Comparison of ENCODE assay signal across 1 fruit fly cellular context in genomic region chr2L:9438227-9438626, dm6.
TF ChIP-seq lines count a peak whose summit lies in the region.

No protein-coding gene starts in this region.

TF ChIP-seq in whole organism, embryonic, 481 proteins besides CTCF, POLR2A, EP300 and RAD21 (continued from another document and continues in another):
- no peak for TF ChIP-seq ems (GFP tag; optimal IDR thresholded peaks at IDR 0.05; lab: Kevin White, UChicago)
- TF ChIP-seq CG10431 (GFP tag; optimal IDR thresholded peaks at IDR 0.05; lab: Kevin White, UChicago), result no peak
- TF ChIP-seq E2f2 (GFP tag; IDR thresholded peaks at IDR 0.05; lab: Robert Waterston, UW), result no peak
- no peak for TF ChIP-seq klu (GFP tag; IDR thresholded peaks at IDR 0.05; lab: Robert Waterston, UW)
- TF ChIP-seq YL-1 (GFP tag; optimal IDR thresholded peaks at IDR 0.05; lab: Kevin White, UChicago), result no peak
- TF ChIP-seq MTF-1 (GFP tag; optimal IDR thresholded peaks at IDR 0.05; lab: Kevin White, UChicago; ENCODE audit: borderline replicate concordance), result no peak
- TF ChIP-seq sens (GFP tag; lab: Kevin White, UChicago), result no peak
- TF ChIP-seq tll (GFP tag; optimal IDR thresholded peaks at IDR 0.05; lab: Kevin White, UChicago), result no peak
- no peak for TF ChIP-seq CG17359 (tag; optimal IDR thresholded peaks at IDR 0.05; lab: Kevin White, UChicago)
- TF ChIP-seq phol (tag; optimal IDR thresholded peaks at IDR 0.05; lab: Kevin White, UChicago), result peak; percentile 2
- no peak for TF ChIP-seq CG34422 (GFP tag; IDR thresholded peaks at IDR 0.05; lab: Robert Waterston, UW)
- TF ChIP-seq slou (GFP tag; optimal IDR thresholded peaks at IDR 0.05; lab: Kevin White, UChicago), result no peak
- no peak for TF ChIP-seq ttk (GFP tag; IDR thresholded peaks at IDR 0.05; lab: Robert Waterston, UW)
- no peak for TF ChIP-seq ERR (GFP tag; optimal IDR thresholded peaks at IDR 0.05; lab: Kevin White, UChicago)
- no peak for TF ChIP-seq TFAM (GFP tag; optimal IDR thresholded peaks at IDR 0.05; lab: Kevin White, UChicago)
- TF ChIP-seq zfh2 (GFP tag; optimal IDR thresholded peaks at IDR 0.05; lab: Kevin White, UChicago), result no peak
- TF ChIP-seq CG2120 (GFP tag; optimal IDR thresholded peaks at IDR 0.05; lab: Kevin White, UChicago), result peak; percentile 17
- TF ChIP-seq repo (GFP tag; optimal IDR thresholded peaks at IDR 0.05; lab: Kevin White, UChicago), result no peak
- peak; percentile 51 for TF ChIP-seq slbo (GFP tag; IDR thresholded peaks at IDR 0.05; lab: Robert Waterston, UW)
- no peak for TF ChIP-seq CG4328 (GFP tag; optimal IDR thresholded peaks at IDR 0.05; lab: Kevin White, UChicago)
- TF ChIP-seq CG2202 (tag; optimal IDR thresholded peaks at IDR 0.05; lab: Kevin White, UChicago), result no peak
- TF ChIP-seq Bgb (GFP tag; IDR thresholded peaks at IDR 0.05; lab: Robert Waterston, UW; ENCODE audit: partially characterized antibody), result no peak
- no peak for TF ChIP-seq mld (GFP tag; IDR thresholded peaks at IDR 0.05; lab: Robert Waterston, UW; ENCODE audit: partially characterized antibody)
- no peak for TF ChIP-seq Six4 (GFP tag; optimal IDR thresholded peaks at IDR 0.05; lab: Kevin White, UChicago)
- TF ChIP-seq CG18262 (tag; optimal IDR thresholded peaks at IDR 0.05; lab: Kevin White, UChicago), result no peak
- TF ChIP-seq CG14014 (GFP tag; IDR thresholded peaks at IDR 0.05; lab: Robert Waterston, UW), result 0 out of 2 replicates have a peak, but pooled peaks have one; percentile 14
- TF ChIP-seq Neu2 (GFP tag; optimal IDR thresholded peaks at IDR 0.05; lab: Kevin White, UChicago; ENCODE audit: borderline replicate concordance), result no peak
- TF ChIP-seq CG31365 (tag; optimal IDR thresholded peaks at IDR 0.05; lab: Kevin White, UChicago), result no peak
- TF ChIP-seq CG2889 (GFP tag; IDR thresholded peaks at IDR 0.05; lab: Robert Waterston, UW), result no peak
- TF ChIP-seq pho (GFP tag; optimal IDR thresholded peaks at IDR 0.05; lab: Kevin White, UChicago), result no peak
- TF ChIP-seq so (GFP tag; IDR thresholded peaks at IDR 0.05; lab: Robert Waterston, UW), result no peak
- TF ChIP-seq CG7372 (GFP tag; IDR thresholded peaks at IDR 0.05; lab: Robert Waterston, UW), result 0 out of 2 replicates have a peak, but pooled peaks have one; percentile 20
- no peak for TF ChIP-seq CG7745 (tag; optimal IDR thresholded peaks at IDR 0.05; lab: Kevin White, UChicago)
- no peak for TF ChIP-seq Oaz (GFP tag; IDR thresholded peaks at IDR 0.05; lab: Robert Waterston, UW)
- no peak for TF ChIP-seq CG32772 (GFP tag; IDR thresholded peaks at IDR 0.05; lab: Robert Waterston, UW)
- no peak for TF ChIP-seq CG9817 (tag; optimal IDR thresholded peaks at IDR 0.05; lab: Kevin White, UChicago)
- TF ChIP-seq CG15514 (GFP tag; optimal IDR thresholded peaks at IDR 0.05; lab: Kevin White, UChicago), result no peak
- TF ChIP-seq HLH54F (GFP tag; optimal IDR thresholded peaks at IDR 0.05; lab: Kevin White, UChicago), result no peak
- no peak for TF ChIP-seq jing (GFP tag; optimal IDR thresholded peaks at IDR 0.05; lab: Kevin White, UChicago)
- peak; percentile 84 for TF ChIP-seq Med (GFP tag; lab: Kevin White, UChicago)
- 0 out of 2 replicates have a peak, but pooled peaks have one; percentile 19 for TF ChIP-seq HLH3B (GFP tag; IDR thresholded peaks at IDR 0.05; lab: Robert Waterston, UW)
- no peak for TF ChIP-seq crp (GFP tag; optimal IDR thresholded peaks at IDR 0.05; lab: Kevin White, UChicago)
- TF ChIP-seq tap (tag; optimal IDR thresholded peaks at IDR 0.05; lab: Kevin White, UChicago), result no peak
- 0 out of 3 replicates have a peak, but pooled peaks have one; percentile 12 for TF ChIP-seq CG11695 (GFP tag; IDR thresholded peaks at IDR 0.05; lab: Robert Waterston, UW)
- TF ChIP-seq Mad (GFP tag; optimal IDR thresholded peaks at IDR 0.05; lab: Kevin White, UChicago), result no peak
- no peak for TF ChIP-seq cato (GFP tag; optimal IDR thresholded peaks at IDR 0.05; lab: Kevin White, UChicago; ENCODE audit: borderline replicate concordance)
- no peak for TF ChIP-seq Side (GFP tag; optimal IDR thresholded peaks at IDR 0.05; lab: Kevin White, UChicago)
- no peak for TF ChIP-seq CG13424 (tag; optimal IDR thresholded peaks at IDR 0.05; lab: Kevin White, UChicago)
- TF ChIP-seq seq (GFP tag; IDR thresholded peaks at IDR 0.05; lab: Robert Waterston, UW), result no peak
- no peak for TF ChIP-seq croc (GFP tag; conservative IDR thresholded peaks at IDR 0.05; lab: Robert Waterston, UW)
- TF ChIP-seq row (GFP tag; IDR thresholded peaks at IDR 0.05; lab: Robert Waterston, UW), result peak; percentile 53
- peak; percentile 0 for TF ChIP-seq ind (GFP tag; optimal IDR thresholded peaks at IDR 0.05; lab: Kevin White, UChicago)
- no peak for TF ChIP-seq chif (GFP tag; optimal IDR thresholded peaks at IDR 0.05; lab: Kevin White, UChicago)
- no peak for TF ChIP-seq CG8765 (GFP tag; IDR thresholded peaks at IDR 0.05; lab: Robert Waterston, UW)
- TF ChIP-seq E2f1 (GFP tag; IDR thresholded peaks at IDR 0.05; lab: Robert Waterston, UW), result no peak
- no peak for TF ChIP-seq Pdp1 (GFP tag; optimal IDR thresholded peaks at IDR 0.05; lab: Kevin White, UChicago)
- no peak for TF ChIP-seq Dfd (GFP tag; optimal IDR thresholded peaks at IDR 0.05; lab: Kevin White, UChicago)
- no peak for TF ChIP-seq al (GFP tag; IDR thresholded peaks at IDR 0.05; lab: Robert Waterston, UW)
- no peak for TF ChIP-seq lilli (GFP tag; optimal IDR thresholded peaks at IDR 0.05; lab: Kevin White, UChicago)
- no peak for TF ChIP-seq Hsf (GFP tag; optimal IDR thresholded peaks at IDR 0.05; lab: Kevin White, UChicago)
- no peak for TF ChIP-seq dati (GFP tag; IDR thresholded peaks at IDR 0.05; lab: Robert Waterston, UW)
- TF ChIP-seq Antp (GFP tag; optimal IDR thresholded peaks at IDR 0.05; lab: Kevin White, UChicago), result no peak
- TF ChIP-seq vvl (GFP tag; IDR thresholded peaks at IDR 0.05; lab: Robert Waterston, UW), result 0 out of 2 replicates have a peak, but pooled peaks have one; percentile 42
- TF ChIP-seq CG6654 (GFP tag; optimal IDR thresholded peaks at IDR 0.05; lab: Kevin White, UChicago), result no peak
- no peak for TF ChIP-seq tio (GFP tag; optimal IDR thresholded peaks at IDR 0.05; lab: Kevin White, UChicago)
- no peak for TF ChIP-seq Ssrp (tag; optimal IDR thresholded peaks at IDR 0.05; lab: Kevin White, UChicago)
- TF ChIP-seq ATbp (GFP tag; optimal IDR thresholded peaks at IDR 0.05; lab: Kevin White, UChicago), result no peak
- TF ChIP-seq ara (GFP tag; IDR thresholded peaks at IDR 0.05; lab: Robert Waterston, UW), result no peak
- no peak for TF ChIP-seq prd (optimal IDR thresholded peaks at IDR 0.05; lab: Kevin White, UChicago)
- TF ChIP-seq prd (GFP tag; IDR thresholded peaks at IDR 0.05; lab: Robert Waterston, UW), result 0 out of 3 replicates have a peak, but pooled peaks have one; percentile 24
- no peak for TF ChIP-seq Bteb2 (GFP tag; optimal IDR thresholded peaks at IDR 0.05; lab: Kevin White, UChicago)
- no peak for TF ChIP-seq CG3281 (GFP tag; optimal IDR thresholded peaks at IDR 0.05; lab: Kevin White, UChicago)
- TF ChIP-seq tx (GFP tag; optimal IDR thresholded peaks at IDR 0.05; lab: Kevin White, UChicago), result no peak
- TF ChIP-seq CG33557 (GFP tag; optimal IDR thresholded peaks at IDR 0.05; lab: Kevin White, UChicago), result no peak
- no peak for TF ChIP-seq HmgZ (tag; optimal IDR thresholded peaks at IDR 0.05; lab: Kevin White, UChicago)
- TF ChIP-seq CG43689 (GFP tag; IDR thresholded peaks at IDR 0.05; lab: Robert Waterston, UW), result peak; percentile 27; the same call in 1 of the 2 replicates
- no peak for TF ChIP-seq Eip74EF (GFP tag; optimal IDR thresholded peaks at IDR 0.05; lab: Kevin White, UChicago)
- TF ChIP-seq ci (GFP tag; IDR thresholded peaks at IDR 0.05; lab: Robert Waterston, UW), result no peak
- TF ChIP-seq Sry-β (GFP tag; optimal IDR thresholded peaks at IDR 0.05; lab: Kevin White, UChicago), result no peak
- TF ChIP-seq CHES-1-like (GFP tag; optimal IDR thresholded peaks at IDR 0.05; lab: Kevin White, UChicago), result no peak
- no peak for TF ChIP-seq lola (GFP tag; optimal IDR thresholded peaks at IDR 0.05; lab: Kevin White, UChicago)
- no peak for TF ChIP-seq gcm (GFP tag; optimal IDR thresholded peaks at IDR 0.05; lab: Kevin White, UChicago)
- no peak for TF ChIP-seq NC2α (GFP tag; optimal IDR thresholded peaks at IDR 0.05; lab: Kevin White, UChicago)
- no peak for TF ChIP-seq Ptx1 (GFP tag; IDR thresholded peaks at IDR 0.05; lab: Robert Waterston, UW)
- TF ChIP-seq CG4424 (GFP tag; optimal IDR thresholded peaks at IDR 0.05; lab: Kevin White, UChicago), result no peak
- TF ChIP-seq dm (GFP tag; optimal IDR thresholded peaks at IDR 0.05; lab: Kevin White, UChicago), result no peak
- TF ChIP-seq Meics (GFP tag; optimal IDR thresholded peaks at IDR 0.05; lab: Kevin White, UChicago), result peak; percentile 18
- no peak for TF ChIP-seq Xrp1 (GFP tag; IDR thresholded peaks at IDR 0.05; lab: Robert Waterston, UW)
- no peak for TF ChIP-seq CG7987 (GFP tag; optimal IDR thresholded peaks at IDR 0.05; lab: Kevin White, UChicago)
- no peak for TF ChIP-seq CG10147 (GFP tag; optimal IDR thresholded peaks at IDR 0.05; lab: Kevin White, UChicago)
- TF ChIP-seq CG2875 (GFP tag; optimal IDR thresholded peaks at IDR 0.05; lab: Kevin White, UChicago), result no peak
- TF ChIP-seq CG9727 (GFP tag; optimal IDR thresholded peaks at IDR 0.05; lab: Kevin White, UChicago), result peak; percentile 0
- TF ChIP-seq Blimp-1 (GFP tag; optimal IDR thresholded peaks at IDR 0.05; lab: Kevin White, UChicago), result no peak
- no peak for TF ChIP-seq CG10565 (GFP tag; optimal IDR thresholded peaks at IDR 0.05; lab: Kevin White, UChicago)
- no peak for TF ChIP-seq Jarid2 (GFP tag; optimal IDR thresholded peaks at IDR 0.05; lab: Kevin White, UChicago)
- TF ChIP-seq CG3065 (GFP tag; optimal IDR thresholded peaks at IDR 0.05; lab: Kevin White, UChicago), result no peak
- TF ChIP-seq CG10321 (GFP tag; IDR thresholded peaks at IDR 0.05; lab: Robert Waterston, UW), result no peak
- TF ChIP-seq CG7556 (GFP tag; optimal IDR thresholded peaks at IDR 0.05; lab: Kevin White, UChicago), result no peak
- TF ChIP-seq ewg (GFP tag; optimal IDR thresholded peaks at IDR 0.05; lab: Kevin White, UChicago), result no peak
- TF ChIP-seq Max (GFP tag; optimal IDR thresholded peaks at IDR 0.05; lab: Kevin White, UChicago), result no peak
- TF ChIP-seq cwo (GFP tag; optimal IDR thresholded peaks at IDR 0.05; lab: Kevin White, UChicago), result no peak
- no peak for TF ChIP-seq CG17612 (GFP tag; IDR thresholded peaks at IDR 0.05; lab: Robert Waterston, UW)
- TF ChIP-seq Sox102F (GFP tag; optimal IDR thresholded peaks at IDR 0.05; lab: Kevin White, UChicago), result peak; percentile 7
- TF ChIP-seq HHEX (GFP tag; optimal IDR thresholded peaks at IDR 0.05; lab: Kevin White, UChicago), result no peak
- no peak for TF ChIP-seq aop (GFP tag; IDR thresholded peaks at IDR 0.05; lab: Robert Waterston, UW)
- no peak for TF ChIP-seq CrebB (tag; optimal IDR thresholded peaks at IDR 0.05; lab: Kevin White, UChicago)
- no peak for TF ChIP-seq CG2678 (tag; optimal IDR thresholded peaks at IDR 0.05; lab: Kevin White, UChicago)
- TF ChIP-seq pfk (GFP tag; optimal IDR thresholded peaks at IDR 0.05; lab: Kevin White, UChicago), result no peak
- no peak for TF ChIP-seq stwl (tag; optimal IDR thresholded peaks at IDR 0.05; lab: Kevin White, UChicago)
- no peak for TF ChIP-seq ab (GFP tag; optimal IDR thresholded peaks at IDR 0.05; lab: Kevin White, UChicago)
- TF ChIP-seq CG10654 (GFP tag; optimal IDR thresholded peaks at IDR 0.05; lab: Kevin White, UChicago), result no peak
- TF ChIP-seq CG10267 (tag; optimal IDR thresholded peaks at IDR 0.05; lab: Kevin White, UChicago), result no peak
- TF ChIP-seq Ada2b (GFP tag; IDR thresholded peaks at IDR 0.05; lab: Robert Waterston, UW), result peak; percentile 4; the same call in 1 of the 2 replicates
- TF ChIP-seq sima (GFP tag; optimal IDR thresholded peaks at IDR 0.05; lab: Kevin White, UChicago), result no peak
- no peak for TF ChIP-seq tup (GFP tag; optimal IDR thresholded peaks at IDR 0.05; lab: Kevin White, UChicago)
- no peak for TF ChIP-seq jumu (GFP tag; optimal IDR thresholded peaks at IDR 0.05; lab: Kevin White, UChicago)
- no peak for TF ChIP-seq pita (GFP tag; optimal IDR thresholded peaks at IDR 0.05; lab: Kevin White, UChicago)
- TF ChIP-seq sim (GFP tag; IDR thresholded peaks at IDR 0.05; lab: Robert Waterston, UW), result no peak
- no peak for TF ChIP-seq Dref (GFP tag; IDR thresholded peaks at IDR 0.05; lab: Robert Waterston, UW)
- peak; percentile 1 for TF ChIP-seq dmrt99B (tag; optimal IDR thresholded peaks at IDR 0.05; lab: Kevin White, UChicago)
- no peak for TF ChIP-seq CG15696 (tag; optimal IDR thresholded peaks at IDR 0.05; lab: Kevin White, UChicago)
- no peak for TF ChIP-seq otp (GFP tag; IDR thresholded peaks at IDR 0.05; lab: Robert Waterston, UW)
- no peak for TF ChIP-seq CG16815 (GFP tag; optimal IDR thresholded peaks at IDR 0.05; lab: Kevin White, UChicago)
- TF ChIP-seq CG5953 (GFP tag; IDR thresholded peaks at IDR 0.05; lab: Robert Waterston, UW), result no peak
- no peak for TF ChIP-seq CG6254 (GFP tag; optimal IDR thresholded peaks at IDR 0.05; lab: Kevin White, UChicago)
- no peak for TF ChIP-seq nerfin-2 (GFP tag; IDR thresholded peaks at IDR 0.05; lab: Robert Waterston, UW; ENCODE audit: partially characterized antibody)
- no peak for TF ChIP-seq CG34224 (GFP tag; IDR thresholded peaks at IDR 0.05; lab: Robert Waterston, UW; ENCODE audit: partially characterized antibody)
- TF ChIP-seq CG9932 (GFP tag; IDR thresholded peaks at IDR 0.05; lab: Robert Waterston, UW), result peak; percentile 14; the same call in 1 of the 2 replicates
- no peak for TF ChIP-seq CG7839 (tag; optimal IDR thresholded peaks at IDR 0.05; lab: Kevin White, UChicago)
- no peak for TF ChIP-seq stc (GFP tag; IDR thresholded peaks at IDR 0.05; lab: Robert Waterston, UW)
- TF ChIP-seq salm (tag; optimal IDR thresholded peaks at IDR 0.05; lab: Kevin White, UChicago), result no peak
- no peak for TF ChIP-seq CG18764 (GFP tag; optimal IDR thresholded peaks at IDR 0.05; lab: Kevin White, UChicago)
- no peak for TF ChIP-seq Bdp1 (GFP tag; optimal IDR thresholded peaks at IDR 0.05; lab: Kevin White, UChicago)
- TF ChIP-seq gro (GFP tag; optimal IDR thresholded peaks at IDR 0.05; lab: Kevin White, UChicago), result no peak
- no peak for TF ChIP-seq Nf-YA (GFP tag; IDR thresholded peaks at IDR 0.05; lab: Robert Waterston, UW)
- no peak for TF ChIP-seq CG17186 (GFP tag; optimal IDR thresholded peaks at IDR 0.05; lab: Kevin White, UChicago)
- 0 out of 3 replicates have a peak, but pooled peaks have one; percentile 52 for TF ChIP-seq CG3726 (GFP tag; IDR thresholded peaks at IDR 0.05; lab: Robert Waterston, UW)
- no peak for TF ChIP-seq tna (GFP tag; IDR thresholded peaks at IDR 0.05; lab: Robert Waterston, UW; ENCODE audit: partially characterized antibody)
- no peak for TF ChIP-seq ranshi (GFP tag; IDR thresholded peaks at IDR 0.05; lab: Robert Waterston, UW)
